Worm (Caenorhabditis elegans) whole organism, young adult: ENCODE data around the gene C03B1.7.

Experiments used
- F23B12.7 ChIP-seq: sonication (generic microtip); optimal IDR thresholded peaks from 2 replicates; lab custom pipeline; 2017; ENCODE audit warnings: missing genetic modification characterization, mild to moderate bottlenecking, missing compliant biosample characterization, antibody characterized with exemption, moderate library complexity; ENCODE audit not compliant: insufficient read depth
- F55B11.4 ChIP-seq: sonication (generic microtip); optimal IDR thresholded peaks from 2 replicates; lab custom pipeline; 2016; ENCODE audit warnings: missing compliant biosample characterization, missing genetic modification characterization, borderline replicate concordance; ENCODE audit not compliant: insufficient read depth
- F57A8.1 ChIP-seq: fragments of 200-800 bp; sonication (Bioruptor generic); optimal IDR thresholded peaks from 2 replicates; lab custom pipeline; 2018; ENCODE audit warnings: mild to moderate bottlenecking, missing genetic modification characterization, moderate library complexity, missing compliant biosample characterization
- K12H6.12 ChIP-seq: fragments of 200-800 bp; sonication (Bioruptor generic); optimal IDR thresholded peaks from 2 replicates; lab custom pipeline; 2018; ENCODE audit warnings: mild to moderate bottlenecking, missing genetic modification characterization, missing compliant biosample characterization
- Y53F4B.3 ChIP-seq: fragments of 200-800 bp; sonication (Bioruptor generic); IDR thresholded peaks from 2 replicates; pipeline ENCODE4 v1.3.6; 2022; ENCODE audit warnings: missing genetic modification reagents, missing genetic modification characterization, missing compliant biosample characterization
- Y95B8A.8 ChIP-seq: fragments of 200-800 bp; sonication (Bioruptor generic); IDR thresholded peaks from 2 replicates; pipeline ENCODE4 v1.3.6; 2022; ENCODE audit warnings: missing genetic modification reagents, missing genetic modification characterization, missing compliant biosample characterization
- ZK185.1 ChIP-seq: sonication (generic microtip); optimal IDR thresholded peaks from 2 replicates; lab custom pipeline; 2016; ENCODE audit warnings: mild to moderate bottlenecking, missing genetic modification characterization, missing compliant biosample characterization; ENCODE audit not compliant: poor library complexity, severe bottlenecking
- ama-1 ChIP-seq, 3 experiments: fragments of 150-350 bp in 1 of 3; sonication (generic microtip) in 2 of 3; optimal IDR thresholded peaks; 2 replicates each; lab custom pipeline; 2014 to 2018; ENCODE audit warnings: missing biosample characterization in 2 of 3, missing genetic modification characterization in 2 of 3, missing genetic modification reagents in 2 of 3
- cebp-2 ChIP-seq: fragments of 200-800 bp; sonication (Bioruptor generic); IDR thresholded peaks from 2 replicates; pipeline ENCODE4 v1.3.6; 2022; ENCODE audit warnings: missing genetic modification characterization, missing compliant biosample characterization
- ceh-27 ChIP-seq: fragments of 200-800 bp; sonication (Bioruptor generic); optimal IDR thresholded peaks from 2 replicates; lab custom pipeline; 2018; ENCODE audit warnings: mild to moderate bottlenecking, missing genetic modification characterization, moderate library complexity, missing compliant biosample characterization
- chd-7 ChIP-seq: sonication (generic microtip); optimal IDR thresholded peaks from 2 replicates; lab custom pipeline; 2016; ENCODE audit warnings: mild to moderate bottlenecking, missing genetic modification characterization, moderate library complexity, missing compliant biosample characterization
- die-1 ChIP-seq: sonication (generic microtip); optimal IDR thresholded peaks from 2 replicates; lab custom pipeline; 2016; ENCODE audit warnings: missing genotype, mild to moderate bottlenecking, missing genetic modification characterization, missing compliant biosample characterization
- dox-1 ChIP-seq: fragments of 200-800 bp; sonication (Bioruptor generic); IDR thresholded peaks from 2 replicates; pipeline ENCODE4 v1.3.6; 2022; ENCODE audit warnings: missing genetic modification reagents, missing genetic modification characterization, missing compliant biosample characterization
- efl-1 ChIP-seq: fragments of 150-350 bp; optimal IDR thresholded peaks from 2 replicates; lab custom pipeline; 2014; ENCODE audit warnings: missing biosample characterization, missing genetic modification reagents, missing genetic modification characterization
- egrh-3 ChIP-seq: fragments of 200-800 bp; sonication (Bioruptor generic); IDR thresholded peaks from 2 replicates; pipeline ENCODE4 v1.3.6; 2022; ENCODE audit warnings: missing genetic modification reagents, missing genetic modification characterization, missing compliant biosample characterization
- ets-4 ChIP-seq: fragments of 200-800 bp; sonication (Bioruptor generic); optimal IDR thresholded peaks from 2 replicates; lab custom pipeline; 2018; ENCODE audit warnings: mild to moderate bottlenecking, missing genetic modification characterization, missing compliant biosample characterization
- hmg-20 ChIP-seq: fragments of 200-800 bp; sonication (Bioruptor generic); IDR thresholded peaks from 2 replicates; pipeline ENCODE4 v1.3.6; 2022; ENCODE audit warnings: missing genetic modification reagents, missing genetic modification characterization, missing compliant biosample characterization
- lin-26 ChIP-seq: fragments of 200-800 bp; sonication (Bioruptor generic); IDR thresholded peaks from 2 replicates; pipeline ENCODE4 v1.3.6; 2022; ENCODE audit warnings: missing genetic modification reagents, missing genetic modification characterization, missing compliant biosample characterization
- lin-40 ChIP-seq: sonication (generic microtip); optimal IDR thresholded peaks from 2 replicates; lab custom pipeline; 2016; ENCODE audit warnings: missing genetic modification characterization, mild to moderate bottlenecking, missing compliant biosample characterization, missing genotype, missing genetic modification reagents
- lir-1 ChIP-seq: fragments of 200-800 bp; sonication (Bioruptor generic); conservative IDR thresholded peaks from 2 replicates; pipeline ENCODE4 v1.3.6; 2022; ENCODE audit warnings: missing genetic modification reagents, missing genetic modification characterization, missing compliant biosample characterization
- lsy-27 ChIP-seq: sonication (generic microtip); optimal IDR thresholded peaks from 2 replicates; lab custom pipeline; 2017; ENCODE audit warnings: missing genetic modification characterization, mild to moderate bottlenecking, missing compliant biosample characterization, antibody characterized with exemption, missing genotype, borderline replicate concordance; ENCODE audit not compliant: insufficient read depth
- madf-10 ChIP-seq: sonication (generic microtip); optimal IDR thresholded peaks from 2 replicates; lab custom pipeline; 2016; ENCODE audit warnings: mild to moderate bottlenecking, missing genetic modification characterization, missing compliant biosample characterization
- madf-8 ChIP-seq: fragments of 200-800 bp; sonication (Bioruptor generic); conservative IDR thresholded peaks from 2 replicates; pipeline ENCODE4 v1.3.6; 2022; ENCODE audit warnings: missing genetic modification reagents, missing genetic modification characterization, missing compliant biosample characterization
- mcd-1 ChIP-seq: fragments of 200-800 bp; sonication (Bioruptor generic); IDR thresholded peaks from 2 replicates; pipeline ENCODE4 v1.3.6; 2022; ENCODE audit warnings: missing genetic modification reagents, missing genetic modification characterization, missing compliant biosample characterization
- nhr-80 ChIP-seq: sonication (generic microtip); optimal IDR thresholded peaks from 2 replicates; lab custom pipeline; 2016; ENCODE audit warnings: missing genetic modification characterization, missing compliant biosample characterization
- pha-4 ChIP-seq: fragments of 150-350 bp; sonication (generic microtip); optimal IDR thresholded peaks from 2 replicates; lab custom pipeline; 2014; ENCODE audit warnings: missing biosample characterization, missing genetic modification reagents, missing genetic modification characterization
- rcor-1 ChIP-seq: fragments of 200-800 bp; sonication (Bioruptor generic); IDR thresholded peaks from 2 replicates; pipeline ENCODE4 v1.3.6; 2022; ENCODE audit warnings: missing genetic modification reagents, missing genetic modification characterization, missing compliant biosample characterization
- sea-2 ChIP-seq: fragments of 200-800 bp; sonication (Bioruptor generic); IDR thresholded peaks from 2 replicates; pipeline ENCODE4 v1.3.6; 2022; ENCODE audit warnings: missing genetic modification characterization, missing compliant biosample characterization
- snpc-3.4 ChIP-seq: sonication (generic microtip); optimal IDR thresholded peaks from 2 replicates; lab custom pipeline; 2017; ENCODE audit warnings: missing genetic modification characterization, mild to moderate bottlenecking, missing compliant biosample characterization, antibody characterized with exemption, moderate library complexity, missing genotype, missing genetic modification reagents
- snpc-4 ChIP-seq, 5 experiments: fragments of 150-350 bp in 1 of 5; sonication (generic microtip) in 4 of 5; optimal IDR thresholded peaks; 2 replicates each; lab custom pipeline; 2014 to 2018; ENCODE audit warnings: missing genetic modification characterization in 5 of 5, missing biosample characterization in 3 of 5, antibody characterized with exemption in 2 of 5, mild to moderate bottlenecking in 2 of 5, missing compliant biosample characterization in 2 of 5, missing genotype in 2 of 5, moderate library complexity in 2 of 5, missing genetic modification reagents in 1 of 5
- tbp1 ChIP-seq: fragments of 200-800 bp; sonication (Bioruptor generic); optimal IDR thresholded peaks from 2 replicates; lab custom pipeline; 2018; ENCODE audit warnings: mild to moderate bottlenecking, missing genetic modification characterization, missing compliant biosample characterization
- zfh-2 ChIP-seq: fragments of 200-800 bp; sonication (Bioruptor generic); conservative IDR thresholded peaks from 2 replicates; pipeline ENCODE4 v1.3.6; 2022; ENCODE audit warnings: missing genetic modification reagents, missing genetic modification characterization, missing compliant biosample characterization
- ztf-22 ChIP-seq: fragments of 200-800 bp; sonication (Bioruptor generic); optimal IDR thresholded peaks from 2 replicates; lab custom pipeline; 2018; ENCODE audit warnings: mild to moderate bottlenecking, missing genetic modification characterization, moderate library complexity, missing compliant biosample characterization
- ztf-25 ChIP-seq: fragments of 200-800 bp; sonication (Bioruptor generic); IDR thresholded peaks from 2 replicates; pipeline ENCODE4 v1.3.6; 2022; ENCODE audit warnings: missing genetic modification reagents, missing genetic modification characterization, missing compliant biosample characterization
- ztf-6 ChIP-seq: fragments of 200-800 bp; sonication (Bioruptor generic); IDR thresholded peaks from 2 replicates; pipeline ENCODE4 v1.3.6; 2022; ENCODE audit warnings: missing genetic modification reagents, missing genetic modification characterization, missing compliant biosample characterization

C03B1.7 gene

DNA sequence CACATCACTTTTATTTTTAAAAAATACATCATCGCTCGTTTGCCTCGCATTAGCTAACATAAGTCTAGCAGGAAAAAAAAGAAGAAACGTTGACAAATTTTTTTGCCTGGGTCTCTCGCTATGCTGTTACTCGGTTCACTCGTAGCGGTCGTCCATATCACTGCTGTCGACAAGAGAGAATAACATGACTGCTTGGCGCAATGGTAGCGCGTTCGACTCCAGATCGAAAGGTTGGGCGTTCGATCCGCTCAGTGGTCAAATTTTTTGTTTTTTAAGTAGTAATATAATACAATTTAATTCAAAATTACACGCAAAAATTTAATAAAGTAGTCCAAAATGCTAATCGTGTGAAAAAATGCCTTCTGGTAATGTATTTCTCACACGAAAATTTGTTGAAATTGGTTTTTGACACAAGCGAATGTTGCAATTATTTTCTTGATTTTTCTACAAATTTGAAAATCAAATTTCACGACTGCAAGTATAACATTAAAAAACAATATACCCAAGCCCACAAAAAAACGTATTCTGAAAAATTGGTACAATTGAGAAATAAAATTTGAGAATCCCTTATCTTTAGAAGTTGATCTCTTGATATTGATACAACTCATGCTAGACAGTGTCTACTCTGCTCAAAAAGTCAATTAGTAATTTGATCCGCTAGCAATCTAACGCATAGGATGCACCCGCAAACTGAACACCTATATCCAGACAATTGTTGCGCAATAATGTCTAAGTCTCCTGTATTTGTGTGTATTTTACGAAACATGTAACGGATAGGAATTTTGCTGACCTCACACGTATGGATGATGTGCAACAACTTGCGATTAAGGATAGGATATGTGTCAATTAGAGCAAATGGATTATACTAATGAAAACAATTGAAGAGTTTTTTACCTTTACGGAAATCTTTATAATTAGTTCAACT lies 29.8 kb downstream of the C03B1.7 start (continued):
- TF ChIP-seq ceh-27 (peak; percentile 47), rcor-1 (GFP tag; lab: Robert Waterston, UW) (peak; percentile 53)

DNA sequence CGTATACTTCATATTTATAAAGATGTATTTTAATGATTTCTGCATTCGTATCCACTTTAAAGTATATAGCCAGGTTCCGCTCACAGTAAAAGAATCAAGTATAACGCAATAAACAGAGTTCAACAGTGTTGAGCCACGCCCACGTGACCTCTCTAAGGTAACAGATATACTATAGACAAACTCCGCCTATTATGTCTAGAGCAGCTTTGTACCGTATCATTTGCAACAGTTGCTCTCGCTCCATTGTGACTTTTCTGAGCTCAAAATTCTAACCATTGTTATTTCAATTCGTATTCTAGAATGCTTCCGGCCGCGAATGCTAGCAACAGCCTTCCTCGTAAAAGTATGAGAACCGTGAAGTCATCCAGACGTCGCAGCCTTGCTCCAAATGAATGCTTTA lies 31.7 kb downstream of the C03B1.7 start, which contains the start of gene C03B1.17:
Gene C03B1.17, plus strand, starts transcription at position 301 of the 400 bp plus-strand sequence.
- TF ChIP-seq F55B11.4: no peak
- no peak for TF ChIP-seq nhr-80 (tag; lab: Kevin White, UChicago)
- TF ChIP-seq K12H6.12: no peak
- TF ChIP-seq sea-2 (GFP tag; lab: Robert Waterston, UW): no peak
- no peak for TF ChIP-seq madf-8 (GFP tag; lab: Robert Waterston, UW)
- no peak for TF ChIP-seq hmg-20 (GFP tag; lab: Robert Waterston, UW)
- TF ChIP-seq tbp1 (GFP tag; lab: Kevin White, UChicago): no peak

DNA sequence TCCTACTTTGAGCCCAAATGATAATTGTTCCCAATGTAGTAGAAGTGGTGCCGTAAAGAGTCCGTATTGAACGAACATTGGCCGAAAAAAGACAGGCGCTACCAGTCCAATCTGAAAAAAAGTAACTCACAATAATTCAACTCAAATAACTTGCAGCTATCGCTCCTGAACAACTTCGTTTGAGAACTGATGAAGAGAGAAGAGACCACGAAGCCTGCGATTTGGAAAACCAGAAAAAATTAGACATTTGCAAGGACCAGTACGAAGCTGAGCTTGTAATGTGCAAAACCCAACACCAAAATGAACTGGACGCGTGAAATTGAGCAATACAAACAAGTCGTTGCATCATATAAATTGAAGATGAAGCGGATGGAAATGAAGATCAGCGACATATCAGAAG lies 32.8 kb downstream of the C03B1.7 start, which contains the start of gene C03B1.1:
Gene C03B1.1, plus strand, starts transcription at position 301 of the 400 bp plus-strand sequence.
- no peak for TF ChIP-seq cebp-2 (GFP tag; lab: Robert Waterston, UW)
- TF ChIP-seq lsy-27 (tag; lab: Kevin White, UChicago): no peak
- TF ChIP-seq pha-4 (tag; lab: Kevin White, UChicago): no peak
- TF ChIP-seq Y95B8A.8 (GFP tag; lab: Robert Waterston, UW): no peak

DNA sequence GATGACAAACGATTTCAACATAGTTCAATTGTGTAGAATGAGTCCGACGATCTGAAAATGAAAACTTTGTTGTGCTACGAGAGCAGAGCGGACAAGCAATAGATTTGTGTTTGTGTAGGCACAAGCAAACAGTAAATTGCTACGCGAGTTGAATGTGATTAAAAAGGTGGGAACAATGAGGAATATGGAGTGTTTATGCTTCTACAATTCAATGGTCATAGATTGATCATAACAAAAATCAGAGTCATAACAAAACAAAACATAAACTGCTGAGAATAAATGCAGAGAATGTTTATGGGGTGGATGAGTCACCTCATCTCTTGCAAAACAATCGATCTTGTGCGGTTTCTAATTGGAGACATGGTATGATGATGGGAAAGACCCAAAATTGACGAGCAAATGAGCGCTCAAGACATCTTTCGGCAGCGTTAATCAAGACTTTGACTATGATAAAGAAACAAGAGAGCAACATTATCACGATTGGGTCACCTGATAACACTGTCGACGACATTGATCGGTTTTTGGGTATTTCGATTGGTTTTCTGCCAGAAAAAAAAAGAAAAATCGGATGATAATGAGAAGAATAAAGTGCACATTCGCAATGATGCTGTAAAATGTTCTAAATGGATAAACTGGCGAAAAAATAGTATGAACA lies 36.1 kb downstream of the C03B1.7 start, which contains the start of gene lmp-1:
Gene lmp-1, minus strand, starts transcription at position 51 of the 655 bp plus-strand sequence.
- TF ChIP-seq ama-1 (optimal IDR thresholded peaks at IDR 0.05; lab: Kevin White, UChicago) (peak; percentile 74), ama-1 (GFP tag; optimal IDR thresholded peaks at IDR 0.05; lab: Kevin White, UChicago) (no peak), F57A8.1 (GFP tag; lab: Kevin White, UChicago) (no peak), nhr-80 (tag; lab: Kevin White, UChicago) (peak; percentile 27)

DNA sequence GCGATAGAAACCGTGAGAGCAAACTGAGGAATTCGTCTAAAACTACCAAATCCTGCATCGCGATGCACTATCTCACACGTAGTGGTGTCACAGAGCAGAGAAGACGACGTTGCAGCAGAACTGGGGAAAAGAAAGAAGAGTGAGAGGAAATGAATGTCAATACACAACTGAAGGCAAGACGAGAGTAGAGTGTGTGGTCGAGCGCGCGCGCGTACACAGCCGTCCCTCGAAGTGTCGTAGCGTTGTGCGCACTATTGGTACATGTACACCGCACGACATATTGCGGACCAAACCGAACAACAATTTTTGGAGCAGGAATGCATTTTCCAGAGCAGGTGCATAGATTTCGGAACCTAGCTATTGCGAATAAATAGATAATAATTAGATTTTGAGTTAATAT lies 36.8 kb downstream of the C03B1.7 start:
- no peak for TF ChIP-seq lir-1 (GFP tag; lab: Robert Waterston, UW)
- TF ChIP-seq chd-7 (tag; lab: Kevin White, UChicago): peak; percentile 23
- peak; percentile 75 for TF ChIP-seq ceh-27
- peak; percentile 78 for TF ChIP-seq K12H6.12
- no peak for TF ChIP-seq lin-40 (tag; lab: Kevin White, UChicago)
- TF ChIP-seq madf-10 (tag; lab: Kevin White, UChicago): peak; percentile 34
- peak; percentile 56 for TF ChIP-seq dox-1 (GFP tag; lab: Robert Waterston, UW)
- peak; percentile 25 for TF ChIP-seq ZK185.1 (tag; lab: Kevin White, UChicago)
- peak; percentile 23; the same call in 1 of the 2 replicates for TF ChIP-seq egrh-3 (GFP tag; lab: Robert Waterston, UW)
- TF ChIP-seq efl-1 (GFP tag; lab: Kevin White, UChicago): peak; percentile 16
- 0 out of 2 replicates have a peak, but pooled peaks have one; percentile 25 for TF ChIP-seq ztf-6 (GFP tag; lab: Robert Waterston, UW)
- TF ChIP-seq Y53F4B.3 (GFP tag; lab: Robert Waterston, UW): no peak
- TF ChIP-seq snpc-4 (GFP tag; optimal IDR thresholded peaks at IDR 0.05; lab: Kevin White, UChicago): no peak
- TF ChIP-seq snpc-4 (tag; optimal IDR thresholded peaks at IDR 0.05; lab: Kevin White, UChicago): peak in 1 of 4 experiments; percentile 42
- TF ChIP-seq lin-26 (GFP tag; lab: Robert Waterston, UW): peak; percentile 64
- no peak for TF ChIP-seq F23B12.7 (tag; lab: Kevin White, UChicago)
- 0 out of 2 replicates have a peak, but pooled peaks have one; percentile 34 for TF ChIP-seq mcd-1 (GFP tag; lab: Robert Waterston, UW)
- TF ChIP-seq snpc-3.4 (tag; lab: Kevin White, UChicago): peak; percentile 10
- TF ChIP-seq ama-1 (optimal IDR thresholded peaks at IDR 0.05; lab: Kevin White, UChicago): no peak
- no peak for TF ChIP-seq ama-1 (GFP tag; optimal IDR thresholded peaks at IDR 0.05; lab: Kevin White, UChicago)
- no peak for TF ChIP-seq ztf-25 (GFP tag; lab: Robert Waterston, UW)
- TF ChIP-seq zfh-2: no peak; the same call in 1 of the 2 replicates
- TF ChIP-seq ztf-22: peak; percentile 36
- peak; percentile 28 for TF ChIP-seq die-1 (tag; lab: Kevin White, UChicago)
- peak; percentile 39 for TF ChIP-seq ets-4
- TF ChIP-seq tbp1 (GFP tag; lab: Kevin White, UChicago): peak; percentile 38
